Fruit fly (Drosophila melanogaster) whole organism, adult: Measurements from ENCODE around the gene CG8765.

Source experiments
- CG12768 ChIP-seq: fragments of 200-800 bp; sonication (Bioruptor generic); optimal IDR thresholded peaks from 2 replicates; lab custom pipeline; 2017; ENCODE audit warnings: missing biosample characterization, missing genetic modification characterization, mild to moderate bottlenecking, moderate library complexity, missing genetic modification reagents
- CG14711 ChIP-seq: fragments of 200-800 bp; sonication (Bioruptor generic); optimal IDR thresholded peaks from 2 replicates; lab custom pipeline; 2018; ENCODE audit warnings: missing biosample characterization, mild to moderate bottlenecking, missing genetic modification characterization, moderate library complexity
- CG1620 ChIP-seq: fragments of 200-800 bp; sonication (Bioruptor generic); optimal IDR thresholded peaks from 2 replicates; lab custom pipeline; 2016; ENCODE audit warnings: missing biosample characterization, missing genetic modification characterization
- CG7101 ChIP-seq: fragments of 200-800 bp; sonication (Bioruptor generic); optimal IDR thresholded peaks from 2 replicates; lab custom pipeline; 2018; ENCODE audit warnings: missing biosample characterization, mild to moderate bottlenecking, missing genetic modification characterization, moderate library complexity
- bab1 ChIP-seq: fragments of 200-800 bp; sonication (Bioruptor generic); optimal IDR thresholded peaks from 3 replicates; lab custom pipeline; 2019; ENCODE audit warnings: missing biosample characterization, mild to moderate bottlenecking, missing genetic modification characterization, moderate library complexity
- cnc ChIP-seq, 2 experiments: fragments of >200 bp; optimal IDR thresholded peaks; 2 replicates each; lab custom pipeline; 2017
- kay ChIP-seq: fragments of 200-800 bp; sonication (Bioruptor generic); peaks from one replicate; lab custom pipeline; 2016; ENCODE audit warnings: missing biosample characterization, missing genetic modification characterization, borderline replicate concordance
- toe ChIP-seq: fragments of 200-800 bp; sonication (Bioruptor generic); optimal IDR thresholded peaks from 2 replicates; lab custom pipeline; 2016; ENCODE audit warnings: missing biosample characterization, missing genetic modification characterization

- TF ChIP-seq CG1620 (GFP tag; lab: Kevin White, UChicago) (no peak), cnc (optimal IDR thresholded peaks at IDR 0.05; lab: Kevin White, UChicago) (no peak), CG14711 (tag; lab: Kevin White, UChicago) (no peak), toe (no peak), CG12768 (GFP tag; lab: Kevin White, UChicago) (no peak), kay (GFP tag; lab: Kevin White, UChicago) (no peak), bab1 (GFP tag; lab: Kevin White, UChicago) (no peak), CG7101 (tag; lab: Kevin White, UChicago) (no peak)
Observed at dm6 chr3L:19662892-19663291, 24.3 kb downstream of the CG8765 start.
